Fruit fly (Drosophila melanogaster): ENCODE data around the gene CG2258.

CG2258 gene

dm6 chrX:8122834-8123233 is 20.9 kb upstream of the CG2258 start (continued):
- TF ChIP-seq HLHmδ (GFP tag; optimal IDR thresholded peaks at IDR 0.05) (no peak), lola (GFP tag; optimal IDR thresholded peaks at IDR 0.05) (peak in 1 of 3 experiments; percentile 57), CG18262 (tag; optimal IDR thresholded peaks at IDR 0.05) (peak; percentile 56), CG1529 (GFP tag; optimal IDR thresholded peaks at IDR 0.05) (peak; percentile 14), chinmo (GFP tag; IDR thresholded peaks at IDR 0.05; ENCODE audit: partially characterized antibody) (no peak), CG17912 (GFP tag; optimal IDR thresholded peaks at IDR 0.05) (no peak), Trl (optimal IDR thresholded peaks at IDR 0.05) (no peak), Trl (GFP tag; optimal IDR thresholded peaks at IDR 0.05) (no peak), CG34376 (GFP tag; optimal IDR thresholded peaks at IDR 0.05) (no peak), CG8388 (GFP tag; optimal IDR thresholded peaks at IDR 0.05) (peak; percentile 21), wor (GFP tag; IDR thresholded peaks at IDR 0.05) (no peak), Pdp1 (GFP tag; optimal IDR thresholded peaks at IDR 0.05) (no peak), CG9817 (tag; optimal IDR thresholded peaks at IDR 0.05) (no peak), Ets97D (GFP tag; optimal IDR thresholded peaks at IDR 0.05) (no peak), CG13624 (GFP tag; optimal IDR thresholded peaks at IDR 0.05) (no peak), ERR (GFP tag; optimal IDR thresholded peaks at IDR 0.05) (no peak), CG4854 (GFP tag; optimal IDR thresholded peaks at IDR 0.05) (no peak), HmgD (GFP tag; optimal IDR thresholded peaks at IDR 0.05) (no peak), CG6654 (GFP tag; optimal IDR thresholded peaks at IDR 0.05) (no peak), btn (GFP tag; optimal IDR thresholded peaks at IDR 0.05) (no peak), CG11504 (tag; optimal IDR thresholded peaks at IDR 0.05) (peak; percentile 10), Lhr (GFP tag; optimal IDR thresholded peaks at IDR 0.05) (no peak), knrl (GFP tag; IDR thresholded peaks at IDR 0.05; ENCODE audit: partially characterized antibody) (no peak), NfI (GFP tag; optimal IDR thresholded peaks at IDR 0.05) (no peak), B-H1 (GFP tag; IDR thresholded peaks at IDR 0.05) (no peak), mld (GFP tag; IDR thresholded peaks at IDR 0.05; ENCODE audit: partially characterized antibody) (no peak), slbo (GFP tag; IDR thresholded peaks at IDR 0.05) (no peak), dmrt99B (tag; optimal IDR thresholded peaks at IDR 0.05) (peak; percentile 26), CG18764 (GFP tag; optimal IDR thresholded peaks at IDR 0.05) (no peak), nmo (GFP tag; optimal IDR thresholded peaks at IDR 0.05) (peak; percentile 60), dpn (GFP tag; optimal IDR thresholded peaks at IDR 0.05) (no peak), corto (GFP tag; optimal IDR thresholded peaks at IDR 0.05) (no peak), D (optimal IDR thresholded peaks at IDR 0.05) (no peak), D (GFP tag; optimal IDR thresholded peaks at IDR 0.05) (peak; percentile 28), gsb (GFP tag; IDR thresholded peaks at IDR 0.05) (no peak), onecut (GFP tag; IDR thresholded peaks at IDR 0.05) (no peak), kah (GFP tag; optimal IDR thresholded peaks at IDR 0.05) (no peak), NC2α (GFP tag; optimal IDR thresholded peaks at IDR 0.05) (no peak), D19A (tag; optimal IDR thresholded peaks at IDR 0.05) (peak; percentile 21), Usf (GFP tag; optimal IDR thresholded peaks at IDR 0.05) (no peak), CG1603 (tag; optimal IDR thresholded peaks at IDR 0.05) (peak; percentile 38), Adf1 (GFP tag; IDR thresholded peaks at IDR 0.05) (no peak), Jarid2 (GFP tag; optimal IDR thresholded peaks at IDR 0.05) (no peak), Awh (GFP tag; IDR thresholded peaks at IDR 0.05) (no peak), pum (GFP tag; optimal IDR thresholded peaks at IDR 0.05) (no peak), Dll (GFP tag; IDR thresholded peaks at IDR 0.05; ENCODE audit: partially characterized antibody) (no peak), CG9727 (GFP tag; optimal IDR thresholded peaks at IDR 0.05) (peak; percentile 40), Six4 (GFP tag; optimal IDR thresholded peaks at IDR 0.05) (no peak), Doc2 (GFP tag; IDR thresholded peaks at IDR 0.05) (no peak), Blimp-1 (GFP tag; optimal IDR thresholded peaks at IDR 0.05) (peak; percentile 83), CG30403 (GFP tag; optimal IDR thresholded peaks at IDR 0.05) (peak; percentile 15)

All from whole organism, embryonic.